Worm (Caenorhabditis elegans) whole organism, L1 larva: ENCODE data around the gene dhs-6.
A peak's percentile ranks its signal among the peaks of the same experiment; 100 is the strongest.

Experiments
- alr-1 ChIP-seq: fragments of 200-800 bp; sonication (Bioruptor generic); optimal IDR thresholded peaks from 2 replicates; lab custom pipeline; 2018; ENCODE audit warnings: borderline replicate concordance, mild to moderate bottlenecking, missing genetic modification characterization, missing compliant biosample characterization
- aly-2 ChIP-seq: fragments of 150-350 bp; optimal IDR thresholded peaks from 2 replicates; lab custom pipeline; 2014; ENCODE audit warnings: missing biosample characterization, missing genetic modification characterization
- blmp-1 ChIP-seq: fragments of 150-350 bp; optimal IDR thresholded peaks from 2 replicates; lab custom pipeline; 2014; ENCODE audit warnings: missing biosample characterization, missing genetic modification characterization
- ces-1 ChIP-seq: fragments of 150-350 bp; optimal IDR thresholded peaks from 2 replicates; lab custom pipeline; 2014; ENCODE audit warnings: missing biosample characterization, missing genetic modification reagents, missing genetic modification characterization
- lin-39 ChIP-seq: fragments of 150-350 bp; optimal IDR thresholded peaks from 2 replicates; lab custom pipeline; 2014; ENCODE audit warnings: missing biosample characterization, missing genetic modification reagents, missing genetic modification characterization
- sptf-1 ChIP-seq: fragments of 150-350 bp; optimal IDR thresholded peaks from 2 replicates; lab custom pipeline; 2014; ENCODE audit warnings: missing biosample characterization, missing genetic modification characterization
- unc-130 ChIP-seq: fragments of 150-350 bp; optimal IDR thresholded peaks from 2 replicates; lab custom pipeline; 2017; ENCODE audit warnings: missing biosample characterization, missing genetic modification characterization, inconsistent platforms
- xbp-1 ChIP-seq: sonication (generic microtip); optimal IDR thresholded peaks from 2 replicates; lab custom pipeline; 2016; ENCODE audit warnings: missing genetic modification characterization, missing compliant biosample characterization

DNA sequence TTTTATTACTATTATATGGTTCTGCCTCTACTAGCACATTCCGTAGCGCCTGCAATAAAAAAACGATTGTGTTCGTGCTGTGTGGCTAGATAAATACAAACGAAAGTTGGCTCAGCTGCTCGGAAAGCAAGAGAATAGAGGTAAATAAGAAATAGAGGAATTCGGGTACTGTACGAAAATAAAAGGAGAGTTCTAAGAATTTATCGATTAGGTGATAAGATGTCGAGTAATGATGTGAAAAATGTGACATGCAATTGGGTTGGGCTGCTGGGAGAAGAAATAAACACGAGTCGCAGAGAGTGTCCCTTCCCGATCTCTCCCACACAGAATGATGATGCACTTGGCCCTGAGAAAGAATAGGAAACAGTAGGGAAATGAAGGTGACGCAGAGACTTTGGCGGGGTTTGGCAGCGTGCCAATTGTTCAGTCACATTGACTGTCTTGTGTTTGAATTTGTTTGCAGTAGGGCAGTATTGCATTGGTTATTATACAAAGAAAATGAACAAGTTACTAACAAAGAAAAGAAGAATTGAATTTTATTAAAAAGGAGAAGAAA is 25.7 kb downstream of the dhs-6 start, which contains the start of gene cdc-14:
- TF ChIP-seq aly-2 (tag; lab: Kevin White, UChicago): no peak
- peak; percentile 8 for TF ChIP-seq lin-39 (tag; lab: Kevin White, UChicago)
- no peak for TF ChIP-seq alr-1 (tag; lab: Kevin White, UChicago)
- peak; percentile 87 for TF ChIP-seq unc-130 (tag; lab: Kevin White, UChicago)
- TF ChIP-seq blmp-1: peak; percentile 64
- TF ChIP-seq sptf-1: no peak
- TF ChIP-seq ces-1 (GFP tag; lab: Kevin White, UChicago): no peak
- TF ChIP-seq xbp-1 (tag; lab: Kevin White, UChicago): peak; percentile 57
